Worm (Caenorhabditis elegans): ENCODE results near the gene T05A7.3.

T05A7.3 gene

DNA sequence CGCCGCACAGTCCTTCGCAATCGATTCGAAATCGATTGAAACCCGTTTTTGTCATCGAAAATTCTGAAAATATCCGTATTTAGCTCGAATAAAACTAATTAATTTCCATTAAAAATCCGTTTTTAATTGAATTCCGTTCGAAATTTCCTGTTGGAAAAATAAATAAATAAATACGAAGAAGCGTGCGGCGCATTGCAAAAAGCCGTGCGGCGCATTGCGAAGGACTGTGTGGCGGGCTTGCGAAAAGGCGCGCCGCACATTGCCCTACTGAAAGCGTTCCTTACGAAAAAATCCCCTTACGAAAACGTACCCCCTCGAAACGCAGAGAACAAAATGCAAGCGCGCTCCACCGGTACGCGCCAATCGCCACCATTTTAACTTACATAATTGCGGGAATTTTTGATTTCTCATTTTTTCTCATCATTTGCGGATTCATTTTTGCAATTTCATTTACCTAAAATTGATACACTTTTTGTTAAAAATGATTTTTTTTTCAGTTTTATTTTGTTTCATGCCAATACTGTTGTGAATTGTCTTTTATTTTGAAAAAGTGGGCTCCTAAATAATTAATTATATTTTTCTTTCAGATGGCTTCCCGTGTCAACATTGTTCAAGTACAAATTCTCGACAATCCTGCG, 26.0 kb downstream of the T05A7.3 start, which contains the start of gene unc-85:
Gene unc-85, plus strand, starts transcription at position 588 of the 638 bp plus-strand sequence.
- TF ChIP-seq hlh-1 (tag; optimal IDR thresholded peaks at IDR 0.05), result peak; percentile 6
- peak; percentile 6 for TF ChIP-seq elt-1 (tag; optimal IDR thresholded peaks at IDR 0.05; ENCODE audit: borderline replicate concordance, insufficient read depth)
- TF ChIP-seq ces-1 (GFP tag; optimal IDR thresholded peaks at IDR 0.05), result peak; percentile 48
- TF ChIP-seq sptf-1 (tag; optimal IDR thresholded peaks at IDR 0.05), result peak; percentile 87
- peak; percentile 48 for TF ChIP-seq cnd-1 (tag; optimal IDR thresholded peaks at IDR 0.05)
- TF ChIP-seq unc-120 (tag; optimal IDR thresholded peaks at IDR 0.05; ENCODE audit: poor library complexity, severe bottlenecking), result peak; percentile 68
- peak; percentile 12 for TF ChIP-seq lin-13 (tag; optimal IDR thresholded peaks at IDR 0.05)
- peak; percentile 66 for TF ChIP-seq ceh-43 (GFP tag; optimal IDR thresholded peaks at IDR 0.05)
- peak; percentile 68 for TF ChIP-seq drap-1 (GFP tag; optimal IDR thresholded peaks at IDR 0.05)
- TF ChIP-seq ztf-11 (tag; optimal IDR thresholded peaks at IDR 0.05), result peak; percentile 29
- peak; percentile 77 for TF ChIP-seq mls-2 (tag; optimal IDR thresholded peaks at IDR 0.05)
- peak; percentile 48 for TF ChIP-seq ham-2 (GFP tag; optimal IDR thresholded peaks at IDR 0.05)
- TF ChIP-seq mep-1 (tag; optimal IDR thresholded peaks at IDR 0.05), result peak; percentile 70
- TF ChIP-seq lsy-2 (tag; optimal IDR thresholded peaks at IDR 0.05), result peak; percentile 67
- TF ChIP-seq nhr-237 (tag; optimal IDR thresholded peaks at IDR 0.05), result peak; percentile 60
- TF ChIP-seq M03D4.4 (tag; optimal IDR thresholded peaks at IDR 0.05), result peak; percentile 57

DNA sequence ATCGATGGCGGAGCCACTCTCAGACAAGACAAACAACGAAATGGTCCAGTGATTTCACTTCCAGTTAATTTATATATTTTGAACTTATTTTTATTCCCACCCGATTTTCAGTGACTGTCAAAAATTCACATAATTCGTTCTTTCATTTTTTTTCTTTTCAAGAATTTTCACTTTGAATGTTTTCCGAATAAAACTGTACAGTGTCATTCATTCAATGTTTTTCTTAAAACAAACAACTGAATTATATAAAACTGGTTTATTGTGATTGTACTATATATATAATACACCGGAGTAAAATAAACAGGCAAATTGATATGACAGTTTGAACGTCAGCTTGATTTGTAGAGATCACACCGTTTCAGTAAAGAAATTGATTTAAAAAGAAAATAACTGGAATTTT, 27.4 kb downstream of the T05A7.3 start:
- TF ChIP-seq lsy-2 (tag; optimal IDR thresholded peaks at IDR 0.05) (no peak), ham-2 (GFP tag; optimal IDR thresholded peaks at IDR 0.05) (no peak), nhr-12 (tag; optimal IDR thresholded peaks at IDR 0.05) (no peak), M03D4.4 (tag; optimal IDR thresholded peaks at IDR 0.05) (no peak), elt-3 (tag; optimal IDR thresholded peaks at IDR 0.05) (no peak), hlh-1 (tag; optimal IDR thresholded peaks at IDR 0.05) (no peak), zip-8 (tag; optimal IDR thresholded peaks at IDR 0.05) (no peak), lin-32 (GFP tag; optimal IDR thresholded peaks at IDR 0.05) (no peak), mls-2 (tag; optimal IDR thresholded peaks at IDR 0.05) (no peak), nhr-28 (tag; optimal IDR thresholded peaks at IDR 0.05) (no peak), snpc-4 (tag; optimal IDR thresholded peaks at IDR 0.05) (no peak), pha-4 (tag; optimal IDR thresholded peaks at IDR 0.05) (no peak), nhr-76 (tag; optimal IDR thresholded peaks at IDR 0.05) (no peak), cnd-1 (tag; optimal IDR thresholded peaks at IDR 0.05) (no peak), ceh-39 (tag; optimal IDR thresholded peaks at IDR 0.05) (no peak), mab-5 (tag; optimal IDR thresholded peaks at IDR 0.05) (no peak), bed-3 (GFP tag; optimal IDR thresholded peaks at IDR 0.05) (no peak), mep-1 (tag; optimal IDR thresholded peaks at IDR 0.05) (no peak), drap-1 (GFP tag; optimal IDR thresholded peaks at IDR 0.05) (no peak), flh-1 (GFP tag; optimal IDR thresholded peaks at IDR 0.05) (no peak)

DNA sequence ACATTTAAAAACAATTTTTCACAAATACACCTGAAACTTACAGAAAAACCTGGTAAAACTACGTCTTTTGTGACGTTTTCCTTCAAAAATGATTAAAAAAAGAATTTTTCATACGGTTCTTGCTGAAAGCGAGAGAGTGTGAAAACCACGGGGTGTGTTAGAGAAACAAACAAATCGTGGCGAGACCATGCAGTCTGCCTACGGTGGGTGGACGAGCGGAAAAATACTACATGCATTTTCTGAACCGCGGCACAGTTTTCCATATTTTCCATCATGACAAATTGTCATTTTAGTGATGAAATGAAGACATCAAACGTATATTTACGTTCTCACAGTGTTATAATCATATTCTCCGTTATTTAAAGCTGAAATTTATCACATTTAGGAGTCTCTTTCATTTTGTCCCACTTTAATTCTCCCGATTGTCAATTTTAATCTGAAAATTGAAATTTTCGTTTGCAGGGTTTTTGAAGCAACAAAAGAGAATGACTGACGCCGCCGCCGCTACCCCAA, 30.8 kb downstream of the T05A7.3 start, which contains the start of the genes F10G7.9 and tsn-1:
Gene F10G7.9, minus strand, starts transcription at position 127 of the 513 bp plus-strand sequence.
Gene tsn-1, plus strand, starts transcription at position 463 of the 513 bp plus-strand sequence.
- no peak for TF ChIP-seq ceh-43 (GFP tag; optimal IDR thresholded peaks at IDR 0.05)
- TF ChIP-seq nhr-76 (tag; optimal IDR thresholded peaks at IDR 0.05), result no peak
- no peak for TF ChIP-seq hlh-1 (tag; optimal IDR thresholded peaks at IDR 0.05)
- no peak for TF ChIP-seq unc-39 (tag; optimal IDR thresholded peaks at IDR 0.05)
- peak; percentile 95 for TF ChIP-seq lsy-2 (tag; optimal IDR thresholded peaks at IDR 0.05)
- TF ChIP-seq M03D4.4 (tag; optimal IDR thresholded peaks at IDR 0.05), result no peak
- no peak for TF ChIP-seq ztf-11 (tag; optimal IDR thresholded peaks at IDR 0.05)
- no peak for TF ChIP-seq cnd-1 (tag; optimal IDR thresholded peaks at IDR 0.05)
- TF ChIP-seq lin-13 (tag; optimal IDR thresholded peaks at IDR 0.05), result peak; percentile 20
- TF ChIP-seq sptf-1 (tag; optimal IDR thresholded peaks at IDR 0.05), result no peak
- TF ChIP-seq pha-4 (tag; optimal IDR thresholded peaks at IDR 0.05), result peak; percentile 57
- no peak for TF ChIP-seq elt-1 (tag; optimal IDR thresholded peaks at IDR 0.05; ENCODE audit: borderline replicate concordance, insufficient read depth)
- no peak for TF ChIP-seq lin-32 (GFP tag; optimal IDR thresholded peaks at IDR 0.05)
- TF ChIP-seq mep-1 (tag; optimal IDR thresholded peaks at IDR 0.05), result peak; percentile 8
- no peak for TF ChIP-seq snpc-4 (tag; optimal IDR thresholded peaks at IDR 0.05)
- no peak for TF ChIP-seq flh-1 (GFP tag; optimal IDR thresholded peaks at IDR 0.05)
- TF ChIP-seq mab-5 (tag; optimal IDR thresholded peaks at IDR 0.05), result no peak

DNA sequence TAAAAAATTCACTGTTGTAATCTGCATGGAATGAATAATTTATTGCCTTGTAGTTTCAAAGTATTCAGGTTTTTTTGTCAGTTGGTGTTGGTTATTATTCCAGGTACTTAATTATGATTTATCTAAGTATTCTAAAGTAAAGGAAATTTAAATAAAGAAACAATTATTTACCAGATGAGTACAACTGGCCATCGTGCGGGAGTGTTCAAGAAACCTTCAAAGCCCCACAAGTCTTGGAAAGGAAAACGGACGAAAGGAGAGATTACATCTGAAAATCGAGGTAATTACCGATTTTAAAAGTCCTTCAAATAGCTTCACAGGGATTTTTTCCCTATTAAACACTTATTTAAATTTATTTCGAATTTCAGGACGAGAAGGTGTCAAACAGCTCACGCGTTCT, 34.5 kb downstream of the T05A7.3 start, which contains the start of gene tag-151:
Gene tag-151, plus strand, starts transcription at position 158 of the 400 bp plus-strand sequence.
- no peak for TF ChIP-seq nhr-76 (tag; optimal IDR thresholded peaks at IDR 0.05)

Data from whole organism, mixed stage, embryonic.